Fruit fly (Drosophila melanogaster) whole organism, embryonic: Measurements from ENCODE around the gene Gbs-76A.
A peak's percentile ranks its signal among the peaks of the same experiment; 100 is the strongest.

Source experiments
- Atf3 ChIP-seq: fragments of 200-800 bp; sonication (Bioruptor generic); optimal IDR thresholded peaks from 3 replicates; lab custom pipeline; 2016; ENCODE audit warnings: missing biosample characterization, missing genetic modification characterization
- CG10654 ChIP-seq: fragments of 200-800 bp; sonication (Bioruptor generic); optimal IDR thresholded peaks from 2 replicates; lab custom pipeline; 2016; ENCODE audit warnings: missing biosample characterization, missing genetic modification characterization
- CG10979 ChIP-seq: fragments of 200-800 bp; sonication (Bioruptor generic); optimal IDR thresholded peaks from 2 replicates; lab custom pipeline; 2018; ENCODE audit warnings: missing biosample characterization, mild to moderate bottlenecking, missing genetic modification characterization, moderate library complexity
- CG11696 ChIP-seq: fragments of 200-800 bp; sonication (Bioruptor generic); IDR thresholded peaks from 2 replicates; pipeline ENCODE4 v1.3.6; 2022; ENCODE audit warnings: missing biosample characterization, missing genetic modification characterization
- CG12769 ChIP-seq: fragments of 200-800 bp; sonication (Bioruptor generic); optimal IDR thresholded peaks from 2 replicates; lab custom pipeline; 2019; ENCODE audit warnings: missing biosample characterization, mild to moderate bottlenecking, missing genetic modification characterization, moderate library complexity
- CG13296 ChIP-seq: fragments of 200-800 bp; sonication (Bioruptor generic); optimal IDR thresholded peaks from 3 replicates; lab custom pipeline; 2018; ENCODE audit warnings: missing biosample characterization, mild to moderate bottlenecking, missing genetic modification characterization
- CG13894 ChIP-seq: fragments of 200-800 bp; sonication (Bioruptor generic); optimal IDR thresholded peaks from 3 replicates; lab custom pipeline; 2018; ENCODE audit warnings: missing biosample characterization, mild to moderate bottlenecking, missing genetic modification characterization, moderate library complexity
- CG15269 ChIP-seq: fragments of 200-800 bp; sonication (Bioruptor generic); optimal IDR thresholded peaks from 2 replicates; lab custom pipeline; 2018; ENCODE audit warnings: missing biosample characterization, mild to moderate bottlenecking, missing genetic modification characterization, moderate library complexity
- CG17361 ChIP-seq: fragments of 200-800 bp; sonication (Bioruptor generic); IDR thresholded peaks from 3 replicates; pipeline ENCODE4 v1.3.6; 2022; ENCODE audit warnings: missing biosample characterization, missing genetic modification characterization
- CG30431 ChIP-seq: fragments of 200-800 bp; sonication (Bioruptor generic); optimal IDR thresholded peaks from 2 replicates; lab custom pipeline; 2017; ENCODE audit warnings: missing biosample characterization, missing genetic modification characterization
- CG31365 ChIP-seq: fragments of 200-800 bp; sonication (Bioruptor generic); optimal IDR thresholded peaks from 2 replicates; lab custom pipeline; 2018; ENCODE audit warnings: missing biosample characterization, mild to moderate bottlenecking, missing genetic modification characterization
- CG31388 ChIP-seq: fragments of 200-800 bp; sonication (Bioruptor generic); optimal IDR thresholded peaks from 2 replicates; lab custom pipeline; 2016; ENCODE audit warnings: missing biosample characterization, missing genetic modification characterization
- CG31441 ChIP-seq: fragments of 200-800 bp; sonication (Bioruptor generic); IDR thresholded peaks from 2 replicates; pipeline ENCODE4 v1.3.6; 2022; ENCODE audit warnings: missing biosample characterization, missing genetic modification characterization
- CG3163 ChIP-seq: fragments of 200-800 bp; sonication (Bioruptor generic); optimal IDR thresholded peaks from 3 replicates; lab custom pipeline; 2016; ENCODE audit warnings: missing biosample characterization, missing genetic modification characterization
- CG32532 ChIP-seq: fragments of 200-800 bp; sonication (Bioruptor generic); IDR thresholded peaks from 2 replicates; pipeline ENCODE4 v1.3.6; 2022; ENCODE audit warnings: missing biosample characterization, missing genetic modification characterization
- CG5245 ChIP-seq: fragments of 200-800 bp; sonication (Bioruptor generic); optimal IDR thresholded peaks from 3 replicates; lab custom pipeline; 2016; ENCODE audit warnings: missing biosample characterization, missing genetic modification characterization
- CG6254 ChIP-seq: fragments of 200-800 bp; sonication (Bioruptor generic); optimal IDR thresholded peaks from 3 replicates; lab custom pipeline; 2017; ENCODE audit warnings: mild to moderate bottlenecking, missing biosample characterization, missing genetic modification reagents, missing genetic modification characterization
- CG7987 ChIP-seq: fragments of 200-800 bp; sonication (Bioruptor generic); optimal IDR thresholded peaks from 2 replicates; lab custom pipeline; 2018; ENCODE audit warnings: missing biosample characterization, mild to moderate bottlenecking, missing genetic modification characterization, moderate library complexity
- CG9876 ChIP-seq: fragments of 200-800 bp; sonication (Bioruptor generic); optimal IDR thresholded peaks from 2 replicates; lab custom pipeline; 2016; ENCODE audit warnings: missing biosample characterization, missing genetic modification characterization
- CHES-1-like ChIP-seq: fragments of 200-800 bp; sonication (Bioruptor generic); optimal IDR thresholded peaks from 2 replicates; lab custom pipeline; 2016; ENCODE audit warnings: missing biosample characterization, missing genetic modification characterization
- CrebB ChIP-seq: fragments of 200-800 bp; sonication (Bioruptor generic); optimal IDR thresholded peaks from 3 replicates; lab custom pipeline; 2018; ENCODE audit warnings: missing biosample characterization, mild to moderate bottlenecking, missing genetic modification characterization
- Dref ChIP-seq: fragments of 200-800 bp; sonication (Bioruptor generic); IDR thresholded peaks from 2 replicates; pipeline ENCODE4 v1.3.6; 2022; ENCODE audit warnings: missing biosample characterization, missing genetic modification characterization
- Fer2 ChIP-seq: fragments of 200-800 bp; sonication (Bioruptor generic); optimal IDR thresholded peaks from 2 replicates; lab custom pipeline; 2018; ENCODE audit warnings: missing biosample characterization, mild to moderate bottlenecking, missing genetic modification characterization, moderate library complexity
- Fer3 ChIP-seq: fragments of 200-800 bp; sonication (Bioruptor generic); optimal IDR thresholded peaks from 2 replicates; lab custom pipeline; 2018; ENCODE audit warnings: missing biosample characterization, mild to moderate bottlenecking, missing genetic modification characterization, moderate library complexity
- Hand ChIP-seq: fragments of 200-800 bp; sonication (Bioruptor generic); optimal IDR thresholded peaks from 2 replicates; lab custom pipeline; 2017; ENCODE audit warnings: mild to moderate bottlenecking, missing biosample characterization, missing genetic modification reagents, missing genetic modification characterization
- MTF-1 ChIP-seq: fragments of 200-800 bp; sonication (Bioruptor generic); optimal IDR thresholded peaks from 2 replicates; lab custom pipeline; 2018; ENCODE audit warnings: missing biosample characterization, mild to moderate bottlenecking, missing genetic modification characterization, borderline replicate concordance
- Mrtf ChIP-seq: fragments of 200-800 bp; sonication (Bioruptor generic); IDR thresholded peaks from 3 replicates; pipeline ENCODE4 v1.3.6; 2022; ENCODE audit warnings: missing biosample characterization, missing genetic modification characterization
- Myb ChIP-seq: fragments of 200-800 bp; sonication (Bioruptor generic); optimal IDR thresholded peaks from 2 replicates; lab custom pipeline; 2016; ENCODE audit warnings: missing biosample characterization, missing genetic modification characterization
- Nf-YB ChIP-seq: fragments of 200-800 bp; sonication (Bioruptor generic); optimal IDR thresholded peaks from 3 replicates; lab custom pipeline; 2019; ENCODE audit warnings: missing biosample characterization, mild to moderate bottlenecking, missing genetic modification characterization, moderate library complexity
- Oaz ChIP-seq: fragments of 200-800 bp; sonication (Bioruptor generic); IDR thresholded peaks from 2 replicates; pipeline ENCODE4 v1.3.6; 2022; ENCODE audit warnings: missing biosample characterization, missing genetic modification characterization
- Rx ChIP-seq: fragments of 200-800 bp; sonication (Bioruptor generic); IDR thresholded peaks from 2 replicates; pipeline ENCODE4 v1.3.6; 2022; ENCODE audit warnings: missing biosample characterization, missing genetic modification characterization
- Sox102F ChIP-seq: fragments of 200-800 bp; sonication (Bioruptor generic); optimal IDR thresholded peaks from 2 replicates; lab custom pipeline; 2018; ENCODE audit warnings: missing biosample characterization, mild to moderate bottlenecking, missing genetic modification characterization, moderate library complexity
- Stat92E ChIP-seq, 3 experiments: fragments of >200 bp in 2 of 3; fragments of 200-800 bp in 1 of 3; sonication (Bioruptor generic) in 1 of 3; optimal IDR thresholded peaks; 2 replicates each; lab custom pipeline; 2017 to 2019; ENCODE audit warnings: missing biosample characterization in 3 of 3, missing genetic modification characterization in 3 of 3, mild to moderate bottlenecking in 1 of 3, moderate library complexity in 1 of 3
- Usf ChIP-seq: fragments of 200-800 bp; sonication (Bioruptor generic); optimal IDR thresholded peaks from 2 replicates; lab custom pipeline; 2017; ENCODE audit warnings: missing genotype, missing biosample characterization, missing genetic modification characterization
- amos ChIP-seq: fragments of 200-800 bp; sonication (Bioruptor generic); IDR thresholded peaks from 2 replicates; pipeline ENCODE4 v1.3.6; 2022; ENCODE audit warnings: missing biosample characterization, missing genetic modification characterization; ENCODE audit not compliant: partially characterized antibody
- bab2 ChIP-seq: fragments of 200-800 bp; sonication (Bioruptor generic); optimal IDR thresholded peaks from 2 replicates; lab custom pipeline; 2016; ENCODE audit warnings: missing biosample characterization, missing genetic modification characterization
- bowl ChIP-seq: fragments of 200-800 bp; sonication (Bioruptor generic); IDR thresholded peaks from 2 replicates; pipeline ENCODE4 v1.3.6; 2022; ENCODE audit warnings: missing biosample characterization, missing genetic modification characterization
- ci ChIP-seq: fragments of 200-800 bp; sonication (Bioruptor generic); IDR thresholded peaks from 3 replicates; pipeline ENCODE4 v1.3.6; 2022; ENCODE audit warnings: missing biosample characterization, missing genetic modification characterization
- crc ChIP-seq: fragments of 200-800 bp; sonication (Bioruptor generic); optimal IDR thresholded peaks from 2 replicates; lab custom pipeline; 2016; ENCODE audit warnings: missing biosample characterization, missing genetic modification characterization
- dimm ChIP-seq: fragments of 200-800 bp; sonication (Bioruptor generic); IDR thresholded peaks from 2 replicates; pipeline ENCODE4 v1.3.6; 2022; ENCODE audit warnings: missing biosample characterization, missing genetic modification characterization
- fd96Cb ChIP-seq: fragments of 200-800 bp; sonication (Bioruptor generic); optimal IDR thresholded peaks from 2 replicates; lab custom pipeline; 2018; ENCODE audit warnings: missing biosample characterization, mild to moderate bottlenecking, missing genetic modification characterization, moderate library complexity
- fru ChIP-seq: fragments of >200 bp; optimal IDR thresholded peaks from 2 replicates; lab custom pipeline; 2017
- ind ChIP-seq: fragments of 200-800 bp; sonication (Bioruptor generic); optimal IDR thresholded peaks from 3 replicates; lab custom pipeline; 2016; ENCODE audit warnings: missing biosample characterization, missing genetic modification characterization
- lilli ChIP-seq: fragments of 200-800 bp; sonication (Bioruptor generic); optimal IDR thresholded peaks from 3 replicates; lab custom pipeline; 2016; ENCODE audit warnings: missing biosample characterization, missing genetic modification characterization
- nau ChIP-seq: fragments of 200-800 bp; sonication (Bioruptor generic); optimal IDR thresholded peaks from 3 replicates; lab custom pipeline; 2017; ENCODE audit warnings: missing biosample characterization, mild to moderate bottlenecking, missing genetic modification characterization, missing genetic modification reagents
- nmo ChIP-seq: fragments of 200-800 bp; sonication (Bioruptor generic); optimal IDR thresholded peaks from 2 replicates; lab custom pipeline; 2018; ENCODE audit warnings: missing biosample characterization, mild to moderate bottlenecking, missing genetic modification characterization, moderate library complexity
- oc ChIP-seq: fragments of 200-800 bp; sonication (Bioruptor generic); optimal IDR thresholded peaks from 2 replicates; lab custom pipeline; 2018; ENCODE audit warnings: missing biosample characterization, mild to moderate bottlenecking, missing genetic modification characterization, moderate library complexity
- rib ChIP-seq: fragments of 200-800 bp; sonication (Bioruptor generic); IDR thresholded peaks from 2 replicates; pipeline ENCODE4 v1.3.6; 2022; ENCODE audit warnings: missing biosample characterization, missing genetic modification characterization
- row ChIP-seq: fragments of 200-800 bp; sonication (Bioruptor generic); IDR thresholded peaks from 3 replicates; pipeline ENCODE4 v1.3.6; 2022; ENCODE audit warnings: missing biosample characterization, missing genetic modification characterization
- sim ChIP-seq: fragments of 200-800 bp; sonication (Bioruptor generic); IDR thresholded peaks from 2 replicates; pipeline ENCODE4 v1.3.6; 2022; ENCODE audit warnings: missing biosample characterization, missing genetic modification characterization
- tap ChIP-seq: fragments of 200-800 bp; optimal IDR thresholded peaks from 3 replicates; lab custom pipeline; 2019; ENCODE audit warnings: missing biosample characterization, mild to moderate bottlenecking, missing genetic modification characterization, moderate library complexity
- vvl ChIP-seq: fragments of 200-800 bp; sonication (Bioruptor generic); IDR thresholded peaks from 2 replicates; pipeline ENCODE4 v1.3.6; 2022; ENCODE audit warnings: missing biosample characterization, missing genetic modification characterization

Gbs-76A gene

DNA sequence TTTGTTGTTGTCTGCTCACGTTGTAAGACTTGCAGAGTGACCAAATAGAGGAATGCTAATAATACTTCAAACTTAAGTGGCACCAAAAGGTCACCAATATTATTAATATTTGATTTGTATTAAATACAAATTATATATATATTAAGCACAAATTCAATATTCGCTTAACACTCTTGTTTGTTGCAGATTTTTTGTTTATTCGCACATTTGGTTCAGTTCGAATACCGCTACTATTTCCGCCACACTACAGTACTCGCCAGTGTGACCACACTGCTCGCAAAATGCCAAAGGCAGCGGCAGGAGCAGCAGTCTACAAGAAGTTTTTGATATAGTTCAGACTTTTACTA is 28.5 kb downstream of the Gbs-76A start, which contains the start of gene Max (continued):
- TF ChIP-seq bowl, result no peak; the same call in 1 of the 2 replicates
- peak; percentile 65 for TF ChIP-seq CG11696 (GFP tag; lab: Robert Waterston, UW)
- TF ChIP-seq sim, result peak; percentile 51; the same call in 1 of the 2 replicates
- peak; percentile 53 for TF ChIP-seq Rx (GFP tag; lab: Robert Waterston, UW)
- peak; percentile 37; the same call in 1 of the 3 replicates for TF ChIP-seq Mrtf (GFP tag; lab: Robert Waterston, UW)
- TF ChIP-seq CG5245 (GFP tag; lab: Kevin White, UChicago), result peak; percentile 40
- peak; percentile 74 for TF ChIP-seq Fer3 (tag; lab: Kevin White, UChicago)
- TF ChIP-seq Nf-YB (GFP tag; lab: Kevin White, UChicago), result peak; percentile 53
- peak; percentile 84 for TF ChIP-seq CG12769
- TF ChIP-seq Sox102F, result peak; percentile 71
- TF ChIP-seq oc (tag; lab: Kevin White, UChicago), result peak; percentile 17
- no peak for TF ChIP-seq CG6254 (GFP tag; lab: Kevin White, UChicago)
- TF ChIP-seq CG13894 (tag; lab: Kevin White, UChicago), result no peak
- peak; percentile 73 for TF ChIP-seq CG10654
- peak; percentile 82 for TF ChIP-seq nmo
- TF ChIP-seq Usf (GFP tag; lab: Kevin White, UChicago), result no peak
- no peak for TF ChIP-seq rib (GFP tag; lab: Robert Waterston, UW)
- TF ChIP-seq dimm (GFP tag; lab: Robert Waterston, UW), result no peak
- TF ChIP-seq vvl, result peak; percentile 90
- peak; percentile 63 for TF ChIP-seq ind (GFP tag; lab: Kevin White, UChicago)
- TF ChIP-seq CG15269 (tag; lab: Kevin White, UChicago), result peak; percentile 82
- no peak for TF ChIP-seq CG3163 (GFP tag; lab: Kevin White, UChicago)
- peak; percentile 71 for TF ChIP-seq CG10979 (tag; lab: Kevin White, UChicago)
- no peak for TF ChIP-seq CG9876
- TF ChIP-seq nau, result no peak
- peak; percentile 52 for TF ChIP-seq Fer2
- TF ChIP-seq CG13296 (GFP tag; lab: Kevin White, UChicago), result peak; percentile 73
- peak; percentile 42 for TF ChIP-seq CG30431 (GFP tag; lab: Kevin White, UChicago)
- TF ChIP-seq row (GFP tag; lab: Robert Waterston, UW), result peak; percentile 89
- peak; percentile 71 for TF ChIP-seq CG31441 (GFP tag; lab: Robert Waterston, UW)
- no peak for TF ChIP-seq crc
- no peak for TF ChIP-seq Dref (GFP tag; lab: Robert Waterston, UW)
- TF ChIP-seq lilli (GFP tag; lab: Kevin White, UChicago), result peak; percentile 59
- peak; percentile 84 for TF ChIP-seq CG32532 (GFP tag; lab: Robert Waterston, UW)
- TF ChIP-seq bab2, result peak; percentile 35
- TF ChIP-seq MTF-1 (GFP tag; lab: Kevin White, UChicago), result peak; percentile 5
- TF ChIP-seq CG17361, result peak; percentile 59
- peak; percentile 63 for TF ChIP-seq CrebB (tag; lab: Kevin White, UChicago)
- TF ChIP-seq ci (GFP tag; lab: Robert Waterston, UW), result peak; percentile 87
- no peak for TF ChIP-seq Myb (GFP tag; lab: Kevin White, UChicago)
- TF ChIP-seq Atf3 (GFP tag; lab: Kevin White, UChicago), result no peak
- TF ChIP-seq fd96Cb (tag; lab: Kevin White, UChicago), result peak; percentile 56
- TF ChIP-seq amos (GFP tag; lab: Robert Waterston, UW), result peak; percentile 14; the same call in 1 of the 2 replicates
- peak; percentile 23 for TF ChIP-seq CG31365 (tag; lab: Kevin White, UChicago)
- no peak for TF ChIP-seq CG31388 (GFP tag; lab: Kevin White, UChicago)
- TF ChIP-seq fru, result no peak
- TF ChIP-seq tap (tag; lab: Kevin White, UChicago), result peak; percentile 79
- TF ChIP-seq CG7987 (GFP tag; lab: Kevin White, UChicago), result peak; percentile 26
- peak; percentile 40; the same call in 1 of the 2 replicates for TF ChIP-seq Oaz
- TF ChIP-seq Stat92E (GFP tag; optimal IDR thresholded peaks at IDR 0.05; lab: Kevin White, UChicago), result no peak
- TF ChIP-seq Hand (GFP tag; lab: Kevin White, UChicago), result peak; percentile 21
- no peak for TF ChIP-seq CHES-1-like
